Worm (Caenorhabditis elegans) whole organism, L3 larva: ENCODE results near the gene mdl-1.
A peak's percentile ranks its signal among the peaks of the same experiment; 100 is the strongest.

Source experiments
- ZK546.5 ChIP-seq: sonication (generic microtip); optimal IDR thresholded peaks from 2 replicates; lab custom pipeline; 2017; ENCODE audit warnings: missing biosample characterization, missing genetic modification characterization
- aly-2 ChIP-seq: fragments of 150-350 bp; optimal IDR thresholded peaks from 2 replicates; lab custom pipeline; 2014; ENCODE audit warnings: missing biosample characterization, missing genetic modification characterization
- ama-1 ChIP-seq: fragments of 150-350 bp; optimal IDR thresholded peaks from 2 replicates; lab custom pipeline; 2018
- ceh-16 ChIP-seq: sonication (generic microtip); optimal IDR thresholded peaks from 2 replicates; lab custom pipeline; 2017; ENCODE audit warnings: missing biosample characterization, missing genetic modification characterization
- ceh-28 ChIP-seq: fragments of 150-350 bp; optimal IDR thresholded peaks from 2 replicates; lab custom pipeline; 2014; ENCODE audit warnings: missing biosample characterization, missing genetic modification reagents, missing genetic modification characterization
- ceh-82 ChIP-seq: fragments of 150-350 bp; optimal IDR thresholded peaks from 2 replicates; lab custom pipeline; 2014; ENCODE audit warnings: missing biosample characterization, missing genetic modification characterization
- daf-12 ChIP-seq: fragments of 150-350 bp; optimal IDR thresholded peaks from 2 replicates; lab custom pipeline; 2014; ENCODE audit warnings: missing biosample characterization, missing genetic modification reagents, missing genetic modification characterization
- egl-5 ChIP-seq: fragments of 150-350 bp; optimal IDR thresholded peaks from 2 replicates; lab custom pipeline; 2017; ENCODE audit warnings: missing biosample characterization, missing genetic modification reagents, missing genetic modification characterization, inconsistent platforms
- elt-1 ChIP-seq: fragments of 150-350 bp; optimal IDR thresholded peaks from 2 replicates; lab custom pipeline; 2014; ENCODE audit warnings: missing biosample characterization, missing genetic modification characterization
- elt-2 ChIP-seq: sonication (generic microtip); optimal IDR thresholded peaks from 2 replicates; lab custom pipeline; 2016; ENCODE audit warnings: missing genetic modification reagents, mild to moderate bottlenecking, missing genetic modification characterization, missing compliant biosample characterization
- elt-3 ChIP-seq, 3 experiments: fragments of 150-350 bp in 1 of 3; sonication (generic microtip) in 2 of 3; optimal IDR thresholded peaks; 2 replicates in 2 of 3; 4 replicates in 1 of 3; lab custom pipeline; 2014 to 2017; ENCODE audit warnings: missing biosample characterization in 3 of 3, missing genetic modification characterization in 3 of 3
- fkh-10 ChIP-seq: sonication (generic microtip); optimal IDR thresholded peaks from 2 replicates; lab custom pipeline; 2017; ENCODE audit warnings: missing biosample characterization, missing genetic modification reagents, missing genetic modification characterization
- fkh-2 ChIP-seq: fragments of 150-350 bp; optimal IDR thresholded peaks from 2 replicates; lab custom pipeline; 2014; ENCODE audit warnings: missing biosample characterization, missing genetic modification reagents, missing genetic modification characterization
- fos-1 ChIP-seq: fragments of 150-350 bp; optimal IDR thresholded peaks from 2 replicates; lab custom pipeline; 2014; ENCODE audit warnings: missing biosample characterization, missing genetic modification characterization
- hmg-11 ChIP-seq: sonication (generic microtip); optimal IDR thresholded peaks from 2 replicates; lab custom pipeline; 2016; ENCODE audit warnings: missing genetic modification characterization, missing compliant biosample characterization
- jun-1 ChIP-seq: fragments of 150-350 bp; optimal IDR thresholded peaks from 2 replicates; lab custom pipeline; 2014; ENCODE audit warnings: missing biosample characterization, missing genetic modification reagents, missing genetic modification characterization
- lin-39 ChIP-seq: fragments of 150-350 bp; optimal IDR thresholded peaks from 2 replicates; lab custom pipeline; 2018; ENCODE audit warnings: missing biosample characterization, missing genetic modification reagents, missing genetic modification characterization
- lsy-12 ChIP-seq: sonication (generic microtip); optimal IDR thresholded peaks from 2 replicates; lab custom pipeline; 2016; ENCODE audit warnings: mild to moderate bottlenecking, missing genetic modification characterization, missing compliant biosample characterization
- mdl-1 ChIP-seq: fragments of 150-350 bp; optimal IDR thresholded peaks from 2 replicates; lab custom pipeline; 2014; ENCODE audit warnings: missing biosample characterization, missing genetic modification characterization
- mml-1 ChIP-seq: fragments of 150-350 bp; sonication (generic microtip); optimal IDR thresholded peaks from 3 replicates; lab custom pipeline; 2014; ENCODE audit warnings: missing biosample characterization, missing genetic modification characterization
- nfya-1 ChIP-seq: sonication (generic microtip); optimal IDR thresholded peaks from 2 replicates; lab custom pipeline; 2017; ENCODE audit warnings: missing genetic modification characterization, mild to moderate bottlenecking, missing compliant biosample characterization, antibody characterized with exemption, moderate library complexity; ENCODE audit not compliant: insufficient read depth
- nhr-11 ChIP-seq: fragments of 150-350 bp; optimal IDR thresholded peaks from 2 replicates; lab custom pipeline; 2014; ENCODE audit warnings: missing biosample characterization, missing genetic modification characterization
- nhr-12 ChIP-seq: fragments of 150-350 bp; optimal IDR thresholded peaks from 2 replicates; lab custom pipeline; 2014; ENCODE audit warnings: missing biosample characterization, missing genetic modification characterization
- nhr-23 ChIP-seq: fragments of 150-350 bp; optimal IDR thresholded peaks from 2 replicates; lab custom pipeline; 2014; ENCODE audit warnings: missing biosample characterization, missing genetic modification reagents, missing genetic modification characterization
- nhr-237 ChIP-seq: fragments of 150-350 bp; optimal IDR thresholded peaks from 2 replicates; lab custom pipeline; 2014; ENCODE audit warnings: missing biosample characterization, missing genetic modification characterization
- nhr-25 ChIP-seq: sonication (generic microtip); optimal IDR thresholded peaks from 2 replicates; lab custom pipeline; 2017; ENCODE audit warnings: missing biosample characterization, missing genetic modification characterization
- nhr-28 ChIP-seq: fragments of 150-350 bp; optimal IDR thresholded peaks from 2 replicates; lab custom pipeline; 2014; ENCODE audit warnings: missing biosample characterization, missing genetic modification characterization
- nhr-43 ChIP-seq: sonication (generic microtip); optimal IDR thresholded peaks from 2 replicates; lab custom pipeline; 2016; ENCODE audit warnings: mild to moderate bottlenecking, missing genetic modification characterization, missing compliant biosample characterization; ENCODE audit not compliant: poor library complexity, severe bottlenecking
- nhr-67 ChIP-seq: fragments of 150-350 bp; optimal IDR thresholded peaks from 2 replicates; lab custom pipeline; 2014; ENCODE audit warnings: missing biosample characterization, missing genetic modification characterization
- nhr-76 ChIP-seq: fragments of 150-350 bp; sonication (generic microtip); optimal IDR thresholded peaks from 5 replicates; lab custom pipeline; 2014; ENCODE audit warnings: missing biosample characterization, missing genetic modification characterization
- pha-4 ChIP-seq: fragments of 150-350 bp; optimal IDR thresholded peaks from 2 replicates; lab custom pipeline; 2014; ENCODE audit warnings: missing biosample characterization, missing genetic modification reagents, missing genetic modification characterization
- skn-1 ChIP-seq: fragments of 150-350 bp; optimal IDR thresholded peaks from 2 replicates; lab custom pipeline; 2014; ENCODE audit warnings: missing biosample characterization, missing genetic modification characterization
- tbx-2 ChIP-seq: sonication (generic microtip); optimal IDR thresholded peaks from 2 replicates; lab custom pipeline; 2016; ENCODE audit warnings: mild to moderate bottlenecking, missing genetic modification characterization, missing compliant biosample characterization
- unc-39 ChIP-seq: sonication (generic microtip); optimal IDR thresholded peaks from 4 replicates; lab custom pipeline; 2017; ENCODE audit warnings: missing biosample characterization, missing genetic modification characterization
- unc-62 ChIP-seq: fragments of 150-350 bp; sonication (generic microtip); optimal IDR thresholded peaks from 4 replicates; lab custom pipeline; 2014; ENCODE audit warnings: missing biosample characterization, missing genetic modification reagents, missing genetic modification characterization
- zag-1 ChIP-seq: fragments of 150-350 bp; optimal IDR thresholded peaks from 2 replicates; lab custom pipeline; 2014; ENCODE audit warnings: missing biosample characterization, missing genetic modification characterization
- ztf-11 ChIP-seq: fragments of 150-350 bp; optimal IDR thresholded peaks from 2 replicates; lab custom pipeline; 2014; ENCODE audit warnings: missing biosample characterization, missing genetic modification characterization
- ztf-4 ChIP-seq: fragments of 150-350 bp; optimal IDR thresholded peaks from 2 replicates; lab custom pipeline; 2014; ENCODE audit warnings: missing biosample characterization, missing genetic modification characterization

mdl-1 gene

ce11 chrX:6740282-6740982 lies 1.7 kb upstream of the mdl-1 start:
- peak; percentile 7 for TF ChIP-seq fkh-10 (GFP tag; lab: Kevin White, UChicago)
- peak; percentile 19 for TF ChIP-seq unc-62
- TF ChIP-seq nhr-12 (tag; lab: Kevin White, UChicago) = no peak
- TF ChIP-seq nhr-23 (tag; lab: Kevin White, UChicago) = no peak
- TF ChIP-seq lin-39 (tag; lab: Kevin White, UChicago) = peak; percentile 42
- TF ChIP-seq fkh-2 (tag; lab: Kevin White, UChicago) = no peak
- peak; percentile 95 for TF ChIP-seq mdl-1 (tag; lab: Kevin White, UChicago)
- TF ChIP-seq hmg-11 (tag; lab: Kevin White, UChicago) = peak; percentile 38
- TF ChIP-seq pha-4 (tag; lab: Kevin White, UChicago) = peak; percentile 0
- TF ChIP-seq nfya-1 (tag; lab: Kevin White, UChicago) = peak; percentile 49
- TF ChIP-seq, all 47 proteins: peak for 7

- TF ChIP-seq nfya-1 (tag; lab: Kevin White, UChicago) (no peak), fos-1 (tag; lab: Kevin White, UChicago) (no peak), nhr-23 (tag; lab: Kevin White, UChicago) (no peak), mml-1 (peak; percentile 78), lsy-12 (no peak), hmg-11 (tag; lab: Kevin White, UChicago) (no peak), nhr-237 (tag; lab: Kevin White, UChicago) (no peak), nhr-76 (no peak), fkh-10 (GFP tag; lab: Kevin White, UChicago) (no peak), ztf-11 (tag; lab: Kevin White, UChicago) (no peak), fkh-2 (tag; lab: Kevin White, UChicago) (no peak), ceh-82 (no peak), aly-2 (no peak), skn-1 (tag; lab: Kevin White, UChicago) (no peak), ZK546.5 (tag; lab: Kevin White, UChicago) (no peak), nhr-11 (peak; percentile 76), pha-4 (tag; lab: Kevin White, UChicago) (peak; percentile 81), lin-39 (tag; lab: Kevin White, UChicago) (no peak), nhr-43 (peak; percentile 61), daf-12 (tag; lab: Kevin White, UChicago) (no peak), zag-1 (tag; lab: Kevin White, UChicago) (no peak), ztf-4 (no peak), ceh-16 (no peak), nhr-25 (no peak), ceh-28 (peak; percentile 19), egl-5 (peak; percentile 22), elt-2 (tag; lab: Kevin White, UChicago) (no peak), tbx-2 (tag; lab: Kevin White, UChicago) (no peak), ama-1 (lab: Kevin White, UChicago) (no peak), elt-1 (tag; lab: Kevin White, UChicago) (no peak), nhr-28 (tag; lab: Kevin White, UChicago) (no peak), mdl-1 (tag; lab: Kevin White, UChicago) (no peak), jun-1 (no peak), nhr-67 (tag; lab: Kevin White, UChicago) (no peak), unc-39 (tag; lab: Kevin White, UChicago) (no peak)
These were observed 1.2 kb upstream of the mdl-1 start for ce11 chrX:6740983-6741365.

- TF ChIP-seq elt-2 (tag; lab: Kevin White, UChicago) (no peak), mml-1 (peak; percentile 32), elt-3 (tag; optimal IDR thresholded peaks at IDR 0.05; lab: Kevin White, UChicago) (peak in 1 of 3 experiments; percentile 23), fkh-10 (GFP tag; lab: Kevin White, UChicago) (no peak), ama-1 (lab: Kevin White, UChicago) (peak; percentile 57), ZK546.5 (tag; lab: Kevin White, UChicago) (no peak), nhr-25 (peak; percentile 97), nfya-1 (tag; lab: Kevin White, UChicago) (peak; percentile 47), unc-62 (peak; percentile 79), nhr-43 (peak; percentile 95), mdl-1 (tag; lab: Kevin White, UChicago) (peak; percentile 66), nhr-23 (tag; lab: Kevin White, UChicago) (peak; percentile 96)
- TF ChIP-seq, all 47 proteins: peak for 9
These were observed 619 bp upstream of the mdl-1 start for ce11 chrX:6741532-6741931.
